Worm (Caenorhabditis elegans): ENCODE data around the gene C24D10.2.
"Not testable (repeated sequence)": the region's sequence is repeated elsewhere in the genome, so short reads cannot be mapped to it uniquely, and the experiment has no call there.

C24D10.2 gene

ce11 chrIV:5152391-5152790 lies 10.7 kb upstream of the C24D10.2 start, which contains the start of gene soc-2:
TSS of gene soc-2 (minus strand) at chrIV:5152491.
- TF ChIP-seq lin-54 (GFP tag; optimal IDR thresholded peaks at IDR 0.05) (no peak), K11D2.4 (GFP tag; IDR thresholded peaks at IDR 0.05) (no peak), rcor-1 (GFP tag; IDR thresholded peaks at IDR 0.05) (no peak), lir-1 (GFP tag; conservative IDR thresholded peaks at IDR 0.05) (no peak), mxl-1 (tag; optimal IDR thresholded peaks at IDR 0.05) (no peak), zfh-2 (GFP tag; conservative IDR thresholded peaks at IDR 0.05) (no peak), hrde-1 (tag; optimal IDR thresholded peaks at IDR 0.05; ENCODE audit: borderline replicate concordance) (no peak), C17E4.6 (GFP tag; IDR thresholded peaks at IDR 0.05) (no peak), zim-3 (tag; optimal IDR thresholded peaks at IDR 0.05) (no peak)

ce11 chrIV:5157226-5157625 lies 5.9 kb upstream of the C24D10.2 start, which contains the start of gene C24D10.49:
TSS of gene C24D10.49 (minus strand) at chrIV:5157326.
- TF ChIP-seq unc-130 (GFP tag; optimal IDR thresholded peaks at IDR 0.05) (no peak), somi-1 (GFP tag; optimal IDR thresholded peaks at IDR 0.05) (no peak), fkh-3 (tag; optimal IDR thresholded peaks at IDR 0.05) (no peak)

ce11 chrIV:5160171-5160570 lies 3.0 kb upstream of the C24D10.2 start, which contains the start of the genes C24D10.6 and C24D10.4:
TSS of gene C24D10.6 (minus strand) at chrIV:5160248.
TSS of gene C24D10.4 (plus strand) at chrIV:5160522.
- TF ChIP-seq snpc-1.3 (tag; optimal IDR thresholded peaks at IDR 0.05; ENCODE audit: insufficient read depth) (no peak), lag-1 (GFP tag; IDR thresholded peaks at IDR 0.05) (no peak), sea-2 (GFP tag; IDR thresholded peaks at IDR 0.05) (no peak), F55B11.4 (tag; optimal IDR thresholded peaks at IDR 0.05; ENCODE audit: borderline replicate concordance, insufficient read depth) (no peak), let-607 (tag; optimal IDR thresholded peaks at IDR 0.05) (no peak), lsl-1 (GFP tag; optimal IDR thresholded peaks at IDR 0.05) (no peak), Y67H2A.10 (GFP tag; conservative IDR thresholded peaks at IDR 0.05) (no peak), Y53F4B.3 (GFP tag; IDR thresholded peaks at IDR 0.05) (no peak), snpc-4 (GFP tag; optimal IDR thresholded peaks at IDR 0.05) (peak; percentile 40), snpc-4 (tag; optimal IDR thresholded peaks at IDR 0.05) (peak in 3 of 4 experiments; percentile 21 to 84 (median 70)), lsy-27 (tag; optimal IDR thresholded peaks at IDR 0.05; ENCODE audit: borderline replicate concordance, insufficient read depth) (no peak), akir-1 (GFP tag; optimal IDR thresholded peaks at IDR 0.05) (no peak), mcd-1 (GFP tag; IDR thresholded peaks at IDR 0.05) (peak; percentile 87), let-526 (GFP tag; IDR thresholded peaks at IDR 0.05) (no peak), nhr-179 (tag; optimal IDR thresholded peaks at IDR 0.05) (no peak), unc-62 (GFP tag; optimal IDR thresholded peaks at IDR 0.05) (no peak), egl-18 (GFP tag; IDR thresholded peaks at IDR 0.05) (no peak)

- TF ChIP-seq tlf-1 (GFP tag; optimal IDR thresholded peaks at IDR 0.05); lag-1 (GFP tag; IDR thresholded peaks at IDR 0.05); mes-4 (tag; optimal IDR thresholded peaks at IDR 0.05): not testable (repeated sequence)
Observed at ce11 chrIV:5165626-5166025, 2.5 kb downstream of the C24D10.2 start, which contains the start of gene nspd-6. TSS of gene nspd-6 (minus strand) at chrIV:5165726.

- no peak for TF ChIP-seq C17E4.6 (GFP tag; IDR thresholded peaks at IDR 0.05)
- TF ChIP-seq tbx-9 (tag; optimal IDR thresholded peaks at IDR 0.05; ENCODE audit: borderline replicate concordance): no peak
- TF ChIP-seq egl-44 (GFP tag; IDR thresholded peaks at IDR 0.05): no peak
- no peak for TF ChIP-seq lsl-1 (GFP tag; optimal IDR thresholded peaks at IDR 0.05)
Observed at ce11 chrIV:5166030-5166429, 2.9 kb downstream of the C24D10.2 start, which contains the start of gene ptp-5.1. TSS of gene ptp-5.1 (plus strand) at chrIV:5166330.

All from whole organism, young adult.